Fruit fly (Drosophila melanogaster) whole organism, embryonic: ENCODE data around the gene Tao.

Experiments used
- Awh ChIP-seq: fragments of 200-800 bp; sonication (Bioruptor generic); IDR thresholded peaks from 2 replicates; pipeline ENCODE4, ENCODE4 v1.3.6; 2022; ENCODE audit warnings: missing biosample characterization, missing genetic modification characterization
- Bgb ChIP-seq: fragments of 200-800 bp; sonication (Bioruptor generic); IDR thresholded peaks from 2 replicates; pipeline ENCODE4 v1.3.6; 2022; ENCODE audit warnings: missing biosample characterization, missing genetic modification characterization; ENCODE audit not compliant: partially characterized antibody
- CG10267 ChIP-seq: fragments of 200-800 bp; sonication (Bioruptor generic); optimal IDR thresholded peaks from 2 replicates; lab custom pipeline; 2018; ENCODE audit warnings: missing biosample characterization, mild to moderate bottlenecking, missing genetic modification characterization, moderate library complexity
- CG11093 ChIP-seq: fragments of 200-800 bp; sonication (Bioruptor generic); IDR thresholded peaks from 3 replicates; pipeline ENCODE4 v1.3.6; 2022; ENCODE audit warnings: missing biosample characterization, missing genetic modification characterization
- CG1233 ChIP-seq: fragments of 200-800 bp; sonication (Bioruptor generic); optimal IDR thresholded peaks from 4 replicates; lab custom pipeline; 2018; ENCODE audit warnings: missing biosample characterization, mild to moderate bottlenecking, missing genetic modification characterization
- CG13287 ChIP-seq: fragments of 200-800 bp; sonication (Bioruptor generic); IDR thresholded peaks from 2 replicates; pipeline ENCODE4 v1.3.6; 2022; ENCODE audit warnings: missing biosample characterization, missing genetic modification characterization; ENCODE audit not compliant: partially characterized antibody
- CG14860 ChIP-seq: fragments of 200-800 bp; sonication (Bioruptor generic); IDR thresholded peaks from 3 replicates; pipeline ENCODE4 v1.3.6; 2022; ENCODE audit warnings: missing biosample characterization, missing genetic modification characterization; ENCODE audit not compliant: partially characterized antibody
- CG15011 ChIP-seq: fragments of 200-800 bp; sonication (Bioruptor generic); optimal IDR thresholded peaks from 3 replicates; lab custom pipeline; 2018; ENCODE audit warnings: missing biosample characterization, mild to moderate bottlenecking, missing genetic modification characterization
- CG1603 ChIP-seq: fragments of 200-800 bp; sonication (Bioruptor generic); optimal IDR thresholded peaks from 2 replicates; lab custom pipeline; 2019; ENCODE audit warnings: missing biosample characterization, mild to moderate bottlenecking, missing genetic modification characterization, moderate library complexity
- CG16813 ChIP-seq: fragments of 200-800 bp; sonication (Bioruptor generic); IDR thresholded peaks from 3 replicates; pipeline ENCODE4 v1.3.6; 2022; ENCODE audit warnings: missing biosample characterization, missing genetic modification characterization; ENCODE audit not compliant: partially characterized antibody
- CG2678 ChIP-seq: fragments of 200-800 bp; sonication (Bioruptor generic); optimal IDR thresholded peaks from 3 replicates; lab custom pipeline; 2019; ENCODE audit warnings: missing biosample characterization, mild to moderate bottlenecking, missing genetic modification characterization, moderate library complexity
- CG30020 ChIP-seq: fragments of 200-800 bp; optimal IDR thresholded peaks from 2 replicates; lab custom pipeline; 2019; ENCODE audit warnings: missing biosample characterization, mild to moderate bottlenecking, missing genetic modification characterization, moderate library complexity
- CG34224 ChIP-seq: fragments of 200-800 bp; sonication (Bioruptor generic); IDR thresholded peaks from 3 replicates; pipeline ENCODE4 v1.3.6; 2022; ENCODE audit warnings: missing biosample characterization, missing genetic modification characterization; ENCODE audit not compliant: partially characterized antibody
- CG6791 ChIP-seq: fragments of 200-800 bp; sonication (Bioruptor generic); IDR thresholded peaks from 3 replicates; pipeline ENCODE4 v1.3.6; 2022; ENCODE audit warnings: missing biosample characterization, missing genetic modification characterization; ENCODE audit not compliant: partially characterized antibody
- CG7372 ChIP-seq: fragments of 200-800 bp; sonication (Bioruptor generic); IDR thresholded peaks from 2 replicates; pipeline ENCODE4 v1.3.6; 2022; ENCODE audit warnings: missing biosample characterization, missing genetic modification characterization
- CG7963 ChIP-seq: fragments of 200-800 bp; sonication (Bioruptor generic); IDR thresholded peaks from 3 replicates; pipeline ENCODE4 v1.3.6; 2022; ENCODE audit warnings: missing biosample characterization, missing genetic modification characterization; ENCODE audit not compliant: partially characterized antibody
- Dll ChIP-seq: fragments of 200-800 bp; sonication (Bioruptor generic); IDR thresholded peaks from 4 replicates; pipeline ENCODE4 v1.3.6; 2022; ENCODE audit warnings: missing biosample characterization, missing genetic modification characterization; ENCODE audit not compliant: partially characterized antibody
- Dp ChIP-seq: fragments of 200-800 bp; sonication (Bioruptor generic); optimal IDR thresholded peaks from 2 replicates; lab custom pipeline; 2018; ENCODE audit warnings: missing biosample characterization, mild to moderate bottlenecking, missing genetic modification characterization, moderate library complexity
- Dref ChIP-seq: fragments of 200-800 bp; sonication (Bioruptor generic); IDR thresholded peaks from 2 replicates; pipeline ENCODE4 v1.3.6; 2022; ENCODE audit warnings: missing biosample characterization, missing genetic modification characterization
- Ets97D ChIP-seq: fragments of 200-800 bp; sonication (Bioruptor generic); optimal IDR thresholded peaks from 3 replicates; lab custom pipeline; 2016; ENCODE audit warnings: missing biosample characterization, missing genetic modification characterization
- HLH4C ChIP-seq: fragments of 200-800 bp; sonication (Bioruptor generic); IDR thresholded peaks from 3 replicates; pipeline ENCODE4 v1.3.6; 2022; ENCODE audit warnings: missing biosample characterization, missing genetic modification characterization; ENCODE audit not compliant: partially characterized antibody
- HmgD ChIP-seq: fragments of 200-800 bp; sonication (Bioruptor generic); optimal IDR thresholded peaks from 3 replicates; lab custom pipeline; 2016; ENCODE audit warnings: missing biosample characterization, missing genetic modification characterization
- MESR4 ChIP-seq: fragments of 200-800 bp; sonication (Bioruptor generic); optimal IDR thresholded peaks from 2 replicates; lab custom pipeline; 2018; ENCODE audit warnings: missing biosample characterization, mild to moderate bottlenecking, missing genetic modification characterization, moderate library complexity
- Max ChIP-seq: fragments of 200-800 bp; sonication (Bioruptor generic); optimal IDR thresholded peaks from 2 replicates; lab custom pipeline; 2016; ENCODE audit warnings: missing biosample characterization, mild to moderate bottlenecking, missing genetic modification characterization
- Med ChIP-seq: fragments of 200-800 bp; sonication (Bioruptor generic); peaks from one replicate; lab custom pipeline; 2016; ENCODE audit warnings: missing biosample characterization, missing genetic modification characterization, mild to moderate bottlenecking, inconsistent platforms, moderate library complexity
- Oaz ChIP-seq: fragments of 200-800 bp; sonication (Bioruptor generic); IDR thresholded peaks from 2 replicates; pipeline ENCODE4 v1.3.6; 2022; ENCODE audit warnings: missing biosample characterization, missing genetic modification characterization
- Spps ChIP-seq: fragments of 200-800 bp; sonication (Bioruptor generic); optimal IDR thresholded peaks from 2 replicates; lab custom pipeline; 2018; ENCODE audit warnings: missing biosample characterization, mild to moderate bottlenecking, missing genetic modification characterization
- Usf ChIP-seq: fragments of 200-800 bp; sonication (Bioruptor generic); optimal IDR thresholded peaks from 2 replicates; lab custom pipeline; 2017; ENCODE audit warnings: missing genotype, missing biosample characterization, missing genetic modification characterization
- amos ChIP-seq: fragments of 200-800 bp; sonication (Bioruptor generic); IDR thresholded peaks from 2 replicates; pipeline ENCODE4 v1.3.6; 2022; ENCODE audit warnings: missing biosample characterization, missing genetic modification characterization; ENCODE audit not compliant: partially characterized antibody
- ap ChIP-seq: fragments of 200-800 bp; sonication (Bioruptor generic); IDR thresholded peaks from 2 replicates; pipeline ENCODE4 v1.3.6; 2022; ENCODE audit warnings: missing biosample characterization, missing genetic modification characterization
- ato ChIP-seq: fragments of 200-800 bp; sonication (Bioruptor generic); IDR thresholded peaks from 2 replicates; pipeline ENCODE4 v1.3.6; 2022; ENCODE audit warnings: missing biosample characterization, missing genetic modification characterization; ENCODE audit not compliant: partially characterized antibody
- corto ChIP-seq: fragments of 200-800 bp; sonication (Bioruptor generic); optimal IDR thresholded peaks from 2 replicates; lab custom pipeline; 2016; ENCODE audit warnings: missing biosample characterization, mild to moderate bottlenecking, missing genetic modification characterization, moderate library complexity
- cwo ChIP-seq: fragments of 200-800 bp; sonication (Bioruptor generic); optimal IDR thresholded peaks from 3 replicates; lab custom pipeline; 2017; ENCODE audit warnings: missing biosample characterization, missing genetic modification characterization, mild to moderate bottlenecking, moderate library complexity, missing genetic modification reagents
- dmrt11E ChIP-seq: fragments of 200-800 bp; sonication (Bioruptor generic); optimal IDR thresholded peaks from 3 replicates; lab custom pipeline; 2018; ENCODE audit warnings: missing biosample characterization, mild to moderate bottlenecking, missing genetic modification characterization, moderate library complexity
- fd3F ChIP-seq: fragments of 200-800 bp; sonication (Bioruptor generic); optimal IDR thresholded peaks from 2 replicates; lab custom pipeline; 2018; ENCODE audit warnings: missing biosample characterization, mild to moderate bottlenecking, missing genetic modification characterization, moderate library complexity
- gce ChIP-seq: fragments of 200-800 bp; sonication (Bioruptor generic); IDR thresholded peaks from 3 replicates; pipeline ENCODE4 v1.3.6; 2022; ENCODE audit warnings: missing biosample characterization, missing genetic modification characterization
- gsb-n ChIP-seq: fragments of 200-800 bp; sonication (Bioruptor generic); optimal IDR thresholded peaks from 3 replicates; lab custom pipeline; 2018; ENCODE audit warnings: missing biosample characterization, mild to moderate bottlenecking, missing genetic modification characterization
- hbn ChIP-seq: fragments of 200-800 bp; sonication (Bioruptor generic); IDR thresholded peaks from 2 replicates; pipeline ENCODE4 v1.3.6; 2022; ENCODE audit warnings: missing biosample characterization, missing genetic modification characterization; ENCODE audit not compliant: partially characterized antibody
- kah ChIP-seq: fragments of 200-800 bp; sonication (Bioruptor generic); optimal IDR thresholded peaks from 2 replicates; lab custom pipeline; 2018; ENCODE audit warnings: missing biosample characterization, mild to moderate bottlenecking, missing genetic modification characterization
- mld ChIP-seq: fragments of 200-800 bp; sonication (Bioruptor generic); IDR thresholded peaks from 3 replicates; pipeline ENCODE4 v1.3.6; 2022; ENCODE audit warnings: missing biosample characterization, missing genetic modification characterization; ENCODE audit not compliant: partially characterized antibody
- nerfin-1 ChIP-seq: fragments of 200-800 bp; sonication (Bioruptor generic); optimal IDR thresholded peaks from 3 replicates; lab custom pipeline; 2019; ENCODE audit warnings: missing biosample characterization, mild to moderate bottlenecking, missing genetic modification characterization, moderate library complexity
- sqz ChIP-seq: fragments of 200-800 bp; sonication (Bioruptor generic); optimal IDR thresholded peaks from 3 replicates; lab custom pipeline; 2018; ENCODE audit warnings: missing biosample characterization, mild to moderate bottlenecking, missing genetic modification characterization
- stwl ChIP-seq: fragments of 200-800 bp; sonication (Bioruptor generic); optimal IDR thresholded peaks from 3 replicates; lab custom pipeline; 2018; ENCODE audit warnings: missing biosample characterization, mild to moderate bottlenecking, missing genetic modification characterization, moderate library complexity
- sug ChIP-seq: fragments of 200-800 bp; optimal IDR thresholded peaks from 2 replicates; lab custom pipeline; 2019; ENCODE audit warnings: missing biosample characterization, mild to moderate bottlenecking, missing genetic modification characterization, moderate library complexity
- tna ChIP-seq: fragments of 200-800 bp; sonication (Bioruptor generic); IDR thresholded peaks from 2 replicates; pipeline ENCODE4 v1.3.6; 2022; ENCODE audit warnings: missing biosample characterization, missing genetic modification characterization; ENCODE audit not compliant: partially characterized antibody
- zen2 ChIP-seq: fragments of 200-800 bp; sonication (Bioruptor generic); IDR thresholded peaks from 3 replicates; pipeline ENCODE4 v1.3.6; 2022; ENCODE audit warnings: missing biosample characterization, missing genetic modification characterization; ENCODE audit not compliant: partially characterized antibody
- zfh2 ChIP-seq: fragments of 200-800 bp; sonication (Bioruptor generic); optimal IDR thresholded peaks from 2 replicates; lab custom pipeline; 2016; ENCODE audit warnings: missing biosample characterization, missing genetic modification characterization

Gene Tao

dm6 chrX:19615990-19616663 lies 36.5 kb upstream of the Tao start, which contains the start of gene CG14210 (continued):
- no peak for TF ChIP-seq kah
- peak; percentile 84 for TF ChIP-seq Dref (GFP tag; lab: Robert Waterston, UW)
- peak; percentile 78 for TF ChIP-seq zen2 (GFP tag; lab: Robert Waterston, UW)
- peak; percentile 25 for TF ChIP-seq sug (tag; lab: Kevin White, UChicago)
- no peak for TF ChIP-seq gsb-n
- no peak for TF ChIP-seq Awh (GFP tag; lab: Robert Waterston, UW)
- no peak for TF ChIP-seq Usf (GFP tag; lab: Kevin White, UChicago)
- peak; percentile 56; the same call in 1 of the 2 replicates for TF ChIP-seq amos (GFP tag; lab: Robert Waterston, UW)
- TF ChIP-seq HmgD (GFP tag; lab: Kevin White, UChicago), result no peak
- peak; percentile 52; the same call in 2 of the 3 replicates for TF ChIP-seq CG14860 (GFP tag; lab: Robert Waterston, UW)
- TF ChIP-seq corto (GFP tag; lab: Kevin White, UChicago), result no peak
- no peak for TF ChIP-seq sqz (GFP tag; lab: Kevin White, UChicago)
- TF ChIP-seq CG7372 (GFP tag; lab: Robert Waterston, UW), result no peak
- TF ChIP-seq CG15011 (GFP tag; lab: Kevin White, UChicago), result no peak
- TF ChIP-seq CG16813, result peak; percentile 62
- TF ChIP-seq fd3F (GFP tag; lab: Kevin White, UChicago), result no peak
- peak; percentile 57 for TF ChIP-seq MESR4
- peak; percentile 75; the same call in 2 of the 3 replicates for TF ChIP-seq CG6791 (GFP tag; lab: Robert Waterston, UW)
- peak; percentile 73 for TF ChIP-seq CG34224 (GFP tag; lab: Robert Waterston, UW)
- TF ChIP-seq stwl (tag; lab: Kevin White, UChicago), result peak; percentile 40
- TF ChIP-seq Ets97D (GFP tag; lab: Kevin White, UChicago), result peak; percentile 32
- TF ChIP-seq Oaz, result no peak
- no peak for TF ChIP-seq dmrt11E (tag; lab: Kevin White, UChicago)
- TF ChIP-seq CG2678 (tag; lab: Kevin White, UChicago), result no peak
- TF ChIP-seq CG13287 (GFP tag; lab: Robert Waterston, UW), result peak; percentile 71
- TF ChIP-seq Spps (tag; lab: Kevin White, UChicago), result no peak
- peak; percentile 7 for TF ChIP-seq Med (GFP tag; lab: Kevin White, UChicago)
- TF ChIP-seq ato (GFP tag; lab: Robert Waterston, UW), result peak; percentile 69
- peak; percentile 77 for TF ChIP-seq cwo
- peak; percentile 84 for TF ChIP-seq Dp
- TF ChIP-seq gce (GFP tag; lab: Robert Waterston, UW), result no peak
- TF ChIP-seq Bgb (GFP tag; lab: Robert Waterston, UW), result peak; percentile 71
- peak; percentile 9 for TF ChIP-seq CG10267 (tag; lab: Kevin White, UChicago)
- peak; percentile 50 for TF ChIP-seq CG1603
- no peak for TF ChIP-seq ap (GFP tag; lab: Robert Waterston, UW)
- TF ChIP-seq tna (GFP tag; lab: Robert Waterston, UW), result peak; percentile 83
- TF ChIP-seq Dll, result peak; percentile 62; the same call in 3 of the 4 replicates
- TF ChIP-seq HLH4C, result peak; percentile 84
- no peak for TF ChIP-seq zfh2
- peak; percentile 69 for TF ChIP-seq Max (GFP tag; lab: Kevin White, UChicago)
- TF ChIP-seq CG11093 (GFP tag; lab: Robert Waterston, UW), result no peak
- TF ChIP-seq CG30020, result no peak
- peak; percentile 60 for TF ChIP-seq hbn (GFP tag; lab: Robert Waterston, UW)
- 0 out of 3 replicates have a peak, but pooled peaks have one; percentile 53 for TF ChIP-seq mld (GFP tag; lab: Robert Waterston, UW)
- TF ChIP-seq CG1233, result no peak
- TF ChIP-seq CG7963 (GFP tag; lab: Robert Waterston, UW), result peak; percentile 66; the same call in 2 of the 3 replicates
- no peak for TF ChIP-seq nerfin-1
